Worm (Caenorhabditis elegans): Measurements from ENCODE around the gene sra-8.

sra-8 gene

ce11 chrII:9500926-9501325 lies 36.6 kb upstream of the sra-8 start (continued):
- no peak for TF ChIP-seq F49E8.2 (tag; optimal IDR thresholded peaks at IDR 0.05; ENCODE audit: borderline replicate concordance)
- TF ChIP-seq lin-1 (GFP tag; IDR thresholded peaks at IDR 0.05), result peak; percentile 85
- peak; percentile 86 for TF ChIP-seq hlh-30 (tag; optimal IDR thresholded peaks at IDR 0.05; ENCODE audit: insufficient read depth)
- TF ChIP-seq ceh-62 (tag; optimal IDR thresholded peaks at IDR 0.05), result no peak
- peak; percentile 62 for TF ChIP-seq gei-8 (GFP tag; optimal IDR thresholded peaks at IDR 0.05)
- TF ChIP-seq nhr-102 (tag; optimal IDR thresholded peaks at IDR 0.05), result peak; percentile 83
- peak in 1 of 2 experiments; percentile 41 for TF ChIP-seq lsy-2 (tag; optimal IDR thresholded peaks at IDR 0.05)
- no peak for TF ChIP-seq duxl-1 (tag; optimal IDR thresholded peaks at IDR 0.05; ENCODE audit: poor library complexity)
- TF ChIP-seq lim-7 (GFP tag; IDR thresholded peaks at IDR 0.05), result no peak
- peak; percentile 24 for TF ChIP-seq nhr-10 (tag; optimal IDR thresholded peaks at IDR 0.05)
- no peak for TF ChIP-seq zip-2 (tag; optimal IDR thresholded peaks at IDR 0.05)
- TF ChIP-seq nhr-41 (GFP tag; IDR thresholded peaks at IDR 0.05), result peak; percentile 86
- TF ChIP-seq jun-1 (tag; optimal IDR thresholded peaks at IDR 0.05), result peak; percentile 53
- peak; percentile 96 for TF ChIP-seq dve-1 (tag; optimal IDR thresholded peaks at IDR 0.05; ENCODE audit: insufficient read depth)
- TF ChIP-seq nhr-42 (GFP tag; IDR thresholded peaks at IDR 0.05), result no peak
- TF ChIP-seq pha-4 (GFP tag; IDR thresholded peaks at IDR 0.05), result no peak
- peak; percentile 44 for TF ChIP-seq pha-4 (tag; optimal IDR thresholded peaks at IDR 0.05)
- peak; percentile 60 for TF ChIP-seq mep-1 (tag; optimal IDR thresholded peaks at IDR 0.05)
- TF ChIP-seq hlh-11 (tag; optimal IDR thresholded peaks at IDR 0.05), result peak; percentile 95
- TF ChIP-seq ZK337.2 (GFP tag; IDR thresholded peaks at IDR 0.05), result no peak
- TF ChIP-seq vab-7 (GFP tag; IDR thresholded peaks at IDR 0.05), result no peak
- TF ChIP-seq R02D3.7 (tag; optimal IDR thresholded peaks at IDR 0.05), result no peak
- TF ChIP-seq Y5F2A.4 (GFP tag; optimal IDR thresholded peaks at IDR 0.05), result no peak
- no peak for TF ChIP-seq ztf-7 (tag; optimal IDR thresholded peaks at IDR 0.05)
- no peak for TF ChIP-seq daf-8 (GFP tag; IDR thresholded peaks at IDR 0.05)
- TF ChIP-seq ceh-20 (GFP tag; IDR thresholded peaks at IDR 0.05), result no peak
- peak; percentile 12 for TF ChIP-seq nhr-11 (tag; optimal IDR thresholded peaks at IDR 0.05)
- no peak for TF ChIP-seq snpc-1.2 (GFP tag; IDR thresholded peaks at IDR 0.05)
- TF ChIP-seq zip-11 (GFP tag; IDR thresholded peaks at IDR 0.05), result no peak
- no peak for TF ChIP-seq madf-9 (GFP tag; conservative IDR thresholded peaks at IDR 0.05)
- TF ChIP-seq nhr-28 (tag; optimal IDR thresholded peaks at IDR 0.05), result peak; percentile 92
- TF ChIP-seq lir-3 (tag; optimal IDR thresholded peaks at IDR 0.05), result no peak
- no peak for TF ChIP-seq F26F4.8 (GFP tag; conservative IDR thresholded peaks at IDR 0.05)
- no peak for TF ChIP-seq T26A8.4 (GFP tag; IDR thresholded peaks at IDR 0.05)
- TF ChIP-seq php-3 (GFP tag; IDR thresholded peaks at IDR 0.05), result peak; percentile 91
- TF ChIP-seq zfp-2 (tag; optimal IDR thresholded peaks at IDR 0.05), result no peak
- TF ChIP-seq nhr-237 (tag; optimal IDR thresholded peaks at IDR 0.05), result no peak
- no peak for TF ChIP-seq attf-4 (tag; optimal IDR thresholded peaks at IDR 0.05)
- peak in 1 of 2 experiments; percentile 62 for TF ChIP-seq unc-62 (GFP tag; optimal IDR thresholded peaks at IDR 0.05 in 1 of 2)
- TF ChIP-seq unc-62 (tag; optimal IDR thresholded peaks at IDR 0.05), result no peak
- TF ChIP-seq daf-16 (GFP tag; optimal IDR thresholded peaks at IDR 0.05), result peak in 1 of 2 experiments; percentile 49
- peak; percentile 96 for TF ChIP-seq daf-16 (tag; optimal IDR thresholded peaks at IDR 0.05)
- no peak for TF ChIP-seq hmg-1.1 (GFP tag; IDR thresholded peaks at IDR 0.05)
- TF ChIP-seq fos-1 (tag; optimal IDR thresholded peaks at IDR 0.05), result peak; percentile 82
- TF ChIP-seq fkh-10 (GFP tag; optimal IDR thresholded peaks at IDR 0.05), result no peak
